In the genomic region with DNA sequence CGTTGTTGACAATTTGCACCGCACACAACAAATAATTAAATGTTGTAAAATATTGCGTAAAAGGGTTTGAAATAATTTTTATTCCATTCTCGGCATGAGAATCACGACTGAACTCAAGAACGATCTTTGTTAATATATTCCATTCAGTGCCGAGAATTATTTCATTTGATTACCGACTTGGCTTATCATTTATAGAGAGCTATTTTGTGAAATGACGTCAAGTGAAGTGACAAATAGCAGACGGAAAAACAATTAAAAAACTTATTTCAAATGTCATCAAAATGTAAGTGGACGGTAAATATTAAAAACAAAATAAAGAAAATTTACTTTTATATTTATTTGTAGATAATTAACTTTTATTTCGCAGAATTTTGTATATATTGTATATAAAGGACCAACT, we compare ENCODE assay signal across 2 fruit fly cellular contexts.
TF ChIP-seq lines count a peak whose summit lies in the region.

No protein-coding gene starts in this region.

TF ChIP-seq in whole organism, adult, 20 proteins besides CTCF, POLR2A, EP300 and RAD21:
- TF ChIP-seq Hr96 (GFP tag; optimal IDR thresholded peaks at IDR 0.05; lab: Kevin White, UChicago) (no peak), Crg-1 (GFP tag; optimal IDR thresholded peaks at IDR 0.05; lab: Kevin White, UChicago) (no peak), cic (GFP tag; optimal IDR thresholded peaks at IDR 0.05; lab: Kevin White, UChicago) (peak; percentile 13), kay (GFP tag; lab: Kevin White, UChicago; ENCODE audit: borderline replicate concordance) (peak; percentile 59), pad (GFP tag; optimal IDR thresholded peaks at IDR 0.05; lab: Kevin White, UChicago) (no peak)
TF ChIP-seq in whole organism, adult: peak in this region for 2.

TF ChIP-seq in whole organism, prepupa, 60 proteins besides CTCF, POLR2A, EP300 and RAD21:
- TF ChIP-seq svp (GFP tag; lab: Kevin White, UChicago) (peak; percentile 59), Sox102F (GFP tag; optimal IDR thresholded peaks at IDR 0.05; lab: Kevin White, UChicago) (no peak)
